Fruit fly (Drosophila melanogaster) whole organism, embryonic: Measurements from ENCODE around the gene Rbp4.

Source experiments
- CG11696 ChIP-seq: fragments of 200-800 bp; sonication (Bioruptor generic); IDR thresholded peaks from 2 replicates; pipeline ENCODE4 v1.3.6; 2022; ENCODE audit warnings: missing biosample characterization, missing genetic modification characterization
- CG17186 ChIP-seq: fragments of 200-800 bp; sonication (Bioruptor generic); optimal IDR thresholded peaks from 3 replicates; lab custom pipeline; 2017; ENCODE audit warnings: missing biosample characterization, missing genetic modification reagents, missing genetic modification characterization
- CG2875 ChIP-seq: fragments of 200-800 bp; sonication (Bioruptor generic); optimal IDR thresholded peaks from 2 replicates; lab custom pipeline; 2017; ENCODE audit warnings: missing biosample characterization, mild to moderate bottlenecking, missing genetic modification characterization, missing genetic modification reagents
- CG4328 ChIP-seq: fragments of 200-800 bp; sonication (Bioruptor generic); optimal IDR thresholded peaks from 3 replicates; lab custom pipeline; 2017; ENCODE audit warnings: missing biosample characterization, missing genetic modification reagents, missing genetic modification characterization
- CG9437 ChIP-seq: fragments of 200-800 bp; sonication (Bioruptor generic); optimal IDR thresholded peaks from 2 replicates; lab custom pipeline; 2018; ENCODE audit warnings: missing biosample characterization, mild to moderate bottlenecking, missing genetic modification characterization
- Chrac-16 ChIP-seq: fragments of 200-800 bp; sonication (Bioruptor generic); optimal IDR thresholded peaks from 3 replicates; lab custom pipeline; 2016; ENCODE audit warnings: missing biosample characterization, missing genetic modification characterization
- Dfd ChIP-seq, 2 experiments: fragments of >200 bp; optimal IDR thresholded peaks; 2 replicates each; lab custom pipeline; 2017; ENCODE audit warnings: missing biosample characterization in 2 of 2, missing genetic modification characterization in 2 of 2
- HLHmδ ChIP-seq: fragments of 200-800 bp; sonication (Bioruptor generic); optimal IDR thresholded peaks from 2 replicates; lab custom pipeline; 2018; ENCODE audit warnings: missing biosample characterization, mild to moderate bottlenecking, missing genetic modification characterization, moderate library complexity
- hbn ChIP-seq: fragments of 200-800 bp; sonication (Bioruptor generic); IDR thresholded peaks from 2 replicates; pipeline ENCODE4 v1.3.6; 2022; ENCODE audit warnings: missing biosample characterization, missing genetic modification characterization; ENCODE audit not compliant: partially characterized antibody
- run ChIP-seq: fragments of 200-800 bp; sonication (Bioruptor generic); optimal IDR thresholded peaks from 3 replicates; lab custom pipeline; 2018; ENCODE audit warnings: missing biosample characterization, mild to moderate bottlenecking, missing genetic modification characterization
- twi ChIP-seq: fragments of 200-800 bp; optimal IDR thresholded peaks from 2 replicates; lab custom pipeline; 2019; ENCODE audit warnings: missing biosample characterization, mild to moderate bottlenecking, missing genetic modification characterization, moderate library complexity
- wek ChIP-seq: fragments of 200-800 bp; sonication (Bioruptor generic); optimal IDR thresholded peaks from 3 replicates; lab custom pipeline; 2018; ENCODE audit warnings: missing biosample characterization, mild to moderate bottlenecking, missing genetic modification characterization, moderate library complexity

DNA sequence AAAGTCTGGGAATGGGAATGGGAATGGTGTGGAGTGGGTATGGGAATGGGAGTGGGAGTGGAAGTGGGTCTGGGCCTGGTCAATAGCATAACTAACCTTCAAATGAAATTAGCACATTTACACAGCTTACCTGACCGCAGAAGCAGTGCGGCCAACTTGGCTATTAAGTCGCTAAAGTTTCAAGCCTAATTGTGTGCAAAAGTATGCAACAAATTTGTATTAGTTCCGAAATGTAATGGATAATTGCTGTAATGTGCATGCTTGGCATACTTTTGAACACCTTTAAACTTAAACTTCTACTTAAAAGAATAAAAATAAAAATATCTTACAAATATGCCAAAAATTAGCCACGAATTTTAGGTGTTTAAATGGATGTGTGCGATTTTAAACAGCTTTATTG lies 41.2 kb downstream of the Rbp4 start:
- TF ChIP-seq run (tag; lab: Kevin White, UChicago), result no peak
- TF ChIP-seq hbn (GFP tag; lab: Robert Waterston, UW), result no peak
- no peak for TF ChIP-seq wek (GFP tag; lab: Kevin White, UChicago)
- TF ChIP-seq CG4328 (GFP tag; lab: Kevin White, UChicago), result no peak
- TF ChIP-seq CG11696, result no peak
- TF ChIP-seq twi, result no peak
- TF ChIP-seq Dfd (GFP tag; optimal IDR thresholded peaks at IDR 0.05; lab: Kevin White, UChicago), result no peak
- TF ChIP-seq CG2875 (GFP tag; lab: Kevin White, UChicago), result no peak
- no peak for TF ChIP-seq CG17186 (GFP tag; lab: Kevin White, UChicago)
- TF ChIP-seq Chrac-16 (GFP tag; lab: Kevin White, UChicago), result no peak
- no peak for TF ChIP-seq CG9437 (GFP tag; lab: Kevin White, UChicago)
- no peak for TF ChIP-seq HLHmδ (GFP tag; lab: Kevin White, UChicago)
